Fruit fly (Drosophila melanogaster) S2 (cell line): ENCODE measurements around the gene Rev1.

Experiments
- CG8478 ChIP-seq: fragments of >200 bp; optimal IDR thresholded peaks from 2 replicates; lab custom pipeline; 2018
- CTCF ChIP-seq, 2 experiments: fragments of >200 bp; optimal IDR thresholded peaks; 2 replicates each; lab custom pipeline; 2018

dm6 chr3L:685441-685804, 31.3 kb downstream of the Rev1 start, which contains the start of gene ebd1:
- peak; percentile 40 for TF ChIP-seq CG8478 (lab: Kevin White, UChicago)
- TF ChIP-seq CTCF (optimal IDR thresholded peaks at IDR 0.05; lab: Kevin White, UChicago): no peak
